Fruit fly (Drosophila melanogaster): ENCODE results near the gene CG3473.

- TF ChIP-seq Oaz (GFP tag; IDR thresholded peaks at IDR 0.05) (no peak), CG16815 (GFP tag; optimal IDR thresholded peaks at IDR 0.05) (no peak), lab (GFP tag; optimal IDR thresholded peaks at IDR 0.05) (no peak), nom (GFP tag; optimal IDR thresholded peaks at IDR 0.05) (no peak), Doc2 (GFP tag; IDR thresholded peaks at IDR 0.05) (no peak), ems (GFP tag; optimal IDR thresholded peaks at IDR 0.05) (no peak), Lpt (GFP tag; optimal IDR thresholded peaks at IDR 0.05) (no peak), wek (GFP tag; optimal IDR thresholded peaks at IDR 0.05) (no peak), CG13775 (GFP tag; optimal IDR thresholded peaks at IDR 0.05) (no peak), Aef1 (GFP tag; IDR thresholded peaks at IDR 0.05) (no peak), hkb (optimal IDR thresholded peaks at IDR 0.05) (no peak), hkb (GFP tag; IDR thresholded peaks at IDR 0.05) (no peak), Hand (GFP tag; optimal IDR thresholded peaks at IDR 0.05) (no peak), CG13296 (GFP tag; optimal IDR thresholded peaks at IDR 0.05) (no peak), vfl (GFP tag; optimal IDR thresholded peaks at IDR 0.05) (no peak)
Measured at dm6 chr2L:14569301-14569700, 5.8 kb upstream of the CG3473 start.

Data from whole organism, embryonic.